Fruit fly (Drosophila melanogaster) whole organism, embryonic: Measurements from ENCODE around the gene dysf.

Experiments
- Bgb ChIP-seq: fragments of 200-800 bp; sonication (Bioruptor generic); IDR thresholded peaks from 2 replicates; pipeline ENCODE4 v1.3.6; 2022; ENCODE audit warnings: missing biosample characterization, missing genetic modification characterization; ENCODE audit not compliant: partially characterized antibody
- Blimp-1 ChIP-seq: fragments of 200-800 bp; sonication (Bioruptor generic); optimal IDR thresholded peaks from 3 replicates; lab custom pipeline; 2018; ENCODE audit warnings: missing biosample characterization, missing genetic modification characterization, mild to moderate bottlenecking, moderate library complexity, missing genetic modification reagents
- BtbVII ChIP-seq: fragments of 200-800 bp; sonication (Bioruptor generic); optimal IDR thresholded peaks from 3 replicates; lab custom pipeline; 2017; ENCODE audit warnings: missing biosample characterization, mild to moderate bottlenecking, missing genetic modification characterization
- CG10209 ChIP-seq: fragments of 200-800 bp; sonication (Bioruptor generic); optimal IDR thresholded peaks from 3 replicates; lab custom pipeline; 2017; ENCODE audit warnings: missing biosample characterization, mild to moderate bottlenecking, missing genetic modification characterization, missing genetic modification reagents
- CG10274 ChIP-seq: fragments of 200-800 bp; sonication (Bioruptor generic); optimal IDR thresholded peaks from 3 replicates; lab custom pipeline; 2017; ENCODE audit warnings: missing biosample characterization, mild to moderate bottlenecking, missing genetic modification characterization
- CG12744 ChIP-seq: fragments of 200-800 bp; sonication (Bioruptor generic); optimal IDR thresholded peaks from 2 replicates; lab custom pipeline; 2016; ENCODE audit warnings: missing biosample characterization, missing genetic modification characterization
- CG12769 ChIP-seq: fragments of 200-800 bp; sonication (Bioruptor generic); optimal IDR thresholded peaks from 2 replicates; lab custom pipeline; 2019; ENCODE audit warnings: missing biosample characterization, mild to moderate bottlenecking, missing genetic modification characterization, moderate library complexity
- CG14965 ChIP-seq: fragments of 200-800 bp; sonication (Bioruptor generic); optimal IDR thresholded peaks from 2 replicates; lab custom pipeline; 2016; ENCODE audit warnings: missing biosample characterization, missing genetic modification characterization, borderline replicate concordance
- CG15011 ChIP-seq: fragments of 200-800 bp; sonication (Bioruptor generic); optimal IDR thresholded peaks from 3 replicates; lab custom pipeline; 2018; ENCODE audit warnings: missing biosample characterization, mild to moderate bottlenecking, missing genetic modification characterization
- CG15073 ChIP-seq: fragments of 200-800 bp; sonication (Bioruptor generic); optimal IDR thresholded peaks from 2 replicates; lab custom pipeline; 2016; ENCODE audit warnings: missing biosample characterization, missing genetic modification characterization
- CG15696 ChIP-seq: fragments of 200-800 bp; sonication (Bioruptor generic); optimal IDR thresholded peaks from 2 replicates; lab custom pipeline; 2019; ENCODE audit warnings: missing biosample characterization, mild to moderate bottlenecking, missing genetic modification characterization, moderate library complexity
- CG17186 ChIP-seq: fragments of 200-800 bp; sonication (Bioruptor generic); optimal IDR thresholded peaks from 3 replicates; lab custom pipeline; 2017; ENCODE audit warnings: missing biosample characterization, missing genetic modification reagents, missing genetic modification characterization
- CG2202 ChIP-seq: fragments of 200-800 bp; sonication (Bioruptor generic); optimal IDR thresholded peaks from 2 replicates; lab custom pipeline; 2018; ENCODE audit warnings: missing biosample characterization, mild to moderate bottlenecking, missing genetic modification characterization
- CG2889 ChIP-seq: fragments of 200-800 bp; sonication (Bioruptor generic); IDR thresholded peaks from 3 replicates; pipeline ENCODE4 v1.3.6; 2022; ENCODE audit warnings: missing biosample characterization, missing genetic modification characterization
- CG33557 ChIP-seq: fragments of 200-800 bp; sonication (Bioruptor generic); optimal IDR thresholded peaks from 2 replicates; lab custom pipeline; 2019; ENCODE audit warnings: missing biosample characterization, mild to moderate bottlenecking, missing genetic modification characterization, moderate library complexity
- CG3407 ChIP-seq: fragments of 200-800 bp; sonication (Bioruptor generic); optimal IDR thresholded peaks from 2 replicates; lab custom pipeline; 2018; ENCODE audit warnings: missing biosample characterization, mild to moderate bottlenecking, missing genetic modification characterization
- CG43689 ChIP-seq: fragments of 200-800 bp; sonication (Bioruptor generic); IDR thresholded peaks from 2 replicates; pipeline ENCODE4 v1.3.6; 2022; ENCODE audit warnings: missing biosample characterization, missing genetic modification characterization
- CG4707 ChIP-seq: fragments of 200-800 bp; sonication (Bioruptor generic); optimal IDR thresholded peaks from 2 replicates; lab custom pipeline; 2018; ENCODE audit warnings: missing biosample characterization, mild to moderate bottlenecking, missing genetic modification characterization, moderate library complexity
- CG5180 ChIP-seq: fragments of 200-800 bp; sonication (Bioruptor generic); optimal IDR thresholded peaks from 3 replicates; lab custom pipeline; 2017; ENCODE audit warnings: missing biosample characterization, missing genetic modification characterization, mild to moderate bottlenecking, moderate library complexity, missing genetic modification reagents
- CG7357 ChIP-seq: fragments of 200-800 bp; sonication (Bioruptor generic); IDR thresholded peaks from 3 replicates; pipeline ENCODE4 v1.3.6; 2022; ENCODE audit warnings: missing biosample characterization, missing genetic modification characterization
- CG8290 ChIP-seq, 3 experiments: fragments of 200-800 bp; sonication (Bioruptor generic); optimal IDR thresholded peaks; 2 replicates each; lab custom pipeline; 2016 to 2019; ENCODE audit warnings: missing biosample characterization in 3 of 3, missing genetic modification characterization in 3 of 3, mild to moderate bottlenecking in 2 of 3, moderate library complexity in 1 of 3
- CG9876 ChIP-seq: fragments of 200-800 bp; sonication (Bioruptor generic); optimal IDR thresholded peaks from 2 replicates; lab custom pipeline; 2016; ENCODE audit warnings: missing biosample characterization, missing genetic modification characterization
- CoRest ChIP-seq: fragments of 200-800 bp; sonication (Bioruptor generic); optimal IDR thresholded peaks from 3 replicates; lab custom pipeline; 2018; ENCODE audit warnings: missing biosample characterization, mild to moderate bottlenecking, missing genetic modification characterization, moderate library complexity
- Dad ChIP-seq: fragments of 200-800 bp; sonication (Bioruptor generic); optimal IDR thresholded peaks from 3 replicates; lab custom pipeline; 2016; ENCODE audit warnings: missing biosample characterization, missing genetic modification characterization
- Gug ChIP-seq: fragments of 200-800 bp; sonication (Bioruptor generic); IDR thresholded peaks from 4 replicates; pipeline ENCODE4 v1.3.6; 2022; ENCODE audit warnings: missing biosample characterization, missing genetic modification characterization
- Lhr ChIP-seq: fragments of 200-800 bp; sonication (Bioruptor generic); optimal IDR thresholded peaks from 3 replicates; lab custom pipeline; 2017; ENCODE audit warnings: mild to moderate bottlenecking, missing biosample characterization, missing genetic modification reagents, missing genetic modification characterization
- MBD-R2 ChIP-seq: fragments of 200-800 bp; sonication (Bioruptor generic); IDR thresholded peaks from 2 replicates; pipeline ENCODE4 v1.3.6; 2022; ENCODE audit warnings: missing biosample characterization, missing genetic modification characterization
- MTF-1 ChIP-seq: fragments of 200-800 bp; sonication (Bioruptor generic); optimal IDR thresholded peaks from 2 replicates; lab custom pipeline; 2018; ENCODE audit warnings: missing biosample characterization, mild to moderate bottlenecking, missing genetic modification characterization, borderline replicate concordance
- Max ChIP-seq: fragments of 200-800 bp; sonication (Bioruptor generic); optimal IDR thresholded peaks from 2 replicates; lab custom pipeline; 2016; ENCODE audit warnings: missing biosample characterization, mild to moderate bottlenecking, missing genetic modification characterization
- Opbp ChIP-seq: fragments of 200-800 bp; sonication (Bioruptor generic); IDR thresholded peaks from 3 replicates; pipeline ENCODE4 v1.3.6; 2022; ENCODE audit warnings: missing biosample characterization, missing genetic modification characterization; ENCODE audit not compliant: partially characterized antibody
- Side ChIP-seq: fragments of 200-800 bp; sonication (Bioruptor generic); optimal IDR thresholded peaks from 2 replicates; lab custom pipeline; 2016; ENCODE audit warnings: missing biosample characterization, missing genetic modification characterization
- Six4 ChIP-seq: fragments of 200-800 bp; sonication (Bioruptor generic); optimal IDR thresholded peaks from 2 replicates; lab custom pipeline; 2016; ENCODE audit warnings: missing biosample characterization, missing genetic modification characterization
- TFAM ChIP-seq: fragments of 200-800 bp; sonication (Bioruptor generic); optimal IDR thresholded peaks from 2 replicates; lab custom pipeline; 2017; ENCODE audit warnings: missing biosample characterization, missing genetic modification characterization, inconsistent platforms
- ac ChIP-seq: fragments of 200-800 bp; sonication (Bioruptor generic); optimal IDR thresholded peaks from 3 replicates; lab custom pipeline; 2017; ENCODE audit warnings: missing biosample characterization, mild to moderate bottlenecking, missing genetic modification characterization
- ara ChIP-seq: fragments of 200-800 bp; sonication (Bioruptor generic); IDR thresholded peaks from 2 replicates; pipeline ENCODE4 v1.3.6; 2022; ENCODE audit warnings: missing biosample characterization, missing genetic modification characterization
- bigmax ChIP-seq: fragments of 200-800 bp; sonication (Bioruptor generic); optimal IDR thresholded peaks from 2 replicates; lab custom pipeline; 2018; ENCODE audit warnings: missing biosample characterization, mild to moderate bottlenecking, missing genetic modification characterization
- btn ChIP-seq: fragments of 200-800 bp; sonication (Bioruptor generic); optimal IDR thresholded peaks from 2 replicates; lab custom pipeline; 2016; ENCODE audit warnings: missing biosample characterization, missing genetic modification characterization
- ftz-f1 ChIP-seq: fragments of 200-800 bp; sonication (Bioruptor generic); optimal IDR thresholded peaks from 2 replicates; lab custom pipeline; 2016; ENCODE audit warnings: missing biosample characterization, missing genetic modification characterization
- hbn ChIP-seq: fragments of 200-800 bp; sonication (Bioruptor generic); IDR thresholded peaks from 2 replicates; pipeline ENCODE4 v1.3.6; 2022; ENCODE audit warnings: missing biosample characterization, missing genetic modification characterization; ENCODE audit not compliant: partially characterized antibody
- ken ChIP-seq: fragments of 200-800 bp; sonication (Bioruptor generic); IDR thresholded peaks from 3 replicates; pipeline ENCODE4 v1.3.6; 2022; ENCODE audit warnings: missing biosample characterization, missing genetic modification characterization
- luna ChIP-seq: fragments of 200-800 bp; sonication (Bioruptor generic); optimal IDR thresholded peaks from 2 replicates; lab custom pipeline; 2016; ENCODE audit warnings: missing biosample characterization, missing genetic modification characterization
- mam ChIP-seq: fragments of 200-800 bp; sonication (Bioruptor generic); optimal IDR thresholded peaks from 3 replicates; lab custom pipeline; 2016; ENCODE audit warnings: missing biosample characterization, missing genetic modification characterization
- nerfin-2 ChIP-seq: fragments of 200-800 bp; sonication (Bioruptor generic); IDR thresholded peaks from 2 replicates; pipeline ENCODE4 v1.3.6; 2022; ENCODE audit warnings: missing biosample characterization, missing genetic modification characterization; ENCODE audit not compliant: partially characterized antibody
- so ChIP-seq: fragments of 200-800 bp; sonication (Bioruptor generic); IDR thresholded peaks from 3 replicates; pipeline ENCODE4 v1.3.6; 2022; ENCODE audit warnings: missing biosample characterization, missing genetic modification characterization
- sqz ChIP-seq: fragments of 200-800 bp; sonication (Bioruptor generic); optimal IDR thresholded peaks from 3 replicates; lab custom pipeline; 2018; ENCODE audit warnings: missing biosample characterization, mild to moderate bottlenecking, missing genetic modification characterization
- tio ChIP-seq: fragments of 200-800 bp; sonication (Bioruptor generic); optimal IDR thresholded peaks from 2 replicates; lab custom pipeline; 2017; ENCODE audit warnings: missing biosample characterization, missing genetic modification characterization, inconsistent platforms
- unc-4 ChIP-seq: fragments of 200-800 bp; sonication (Bioruptor generic); IDR thresholded peaks from 2 replicates; pipeline ENCODE4 v1.3.6; 2022; ENCODE audit warnings: missing biosample characterization, missing genetic modification characterization; ENCODE audit not compliant: partially characterized antibody
- wek ChIP-seq: fragments of 200-800 bp; sonication (Bioruptor generic); optimal IDR thresholded peaks from 3 replicates; lab custom pipeline; 2018; ENCODE audit warnings: missing biosample characterization, mild to moderate bottlenecking, missing genetic modification characterization, moderate library complexity
- zfh1 ChIP-seq: fragments of 200-800 bp; sonication (Bioruptor generic); IDR thresholded peaks from 3 replicates; pipeline ENCODE4 v1.3.6; 2022; ENCODE audit warnings: missing biosample characterization, missing genetic modification characterization

dysf gene

DNA sequence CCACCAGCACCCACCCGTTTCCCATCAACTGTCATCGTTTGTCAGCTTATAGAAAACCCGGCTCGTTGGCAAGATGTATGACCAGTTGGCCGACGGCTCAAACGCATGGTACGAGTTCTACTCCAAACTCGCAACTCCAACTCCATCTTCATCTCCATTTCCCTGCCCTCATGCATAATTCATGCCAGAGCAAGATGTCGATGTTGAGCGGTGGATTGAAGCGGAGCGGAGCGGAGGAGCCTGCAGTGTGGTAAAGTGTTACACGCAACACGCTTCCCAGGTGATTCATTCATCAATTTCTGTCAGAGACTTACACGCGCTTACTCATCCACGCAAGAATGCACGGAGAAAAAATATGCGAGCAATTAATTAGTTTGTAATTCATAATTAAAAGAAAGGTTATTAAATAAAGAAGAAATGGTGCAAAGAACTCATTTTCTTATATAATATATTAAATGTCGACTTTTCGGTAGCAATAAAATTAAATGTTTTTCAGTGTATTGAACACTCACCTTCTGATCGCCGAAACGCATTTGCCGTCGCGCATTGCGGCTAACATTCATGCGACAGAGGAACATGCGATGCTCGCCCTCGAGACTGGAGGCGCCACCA, 17.0 kb downstream of the dysf start (continued):
- TF ChIP-seq CG2889 (GFP tag; lab: Robert Waterston, UW): no peak
- peak; percentile 41 for TF ChIP-seq CoRest
- peak; percentile 2 for TF ChIP-seq CG12769
- 0 out of 3 replicates have a peak, but pooled peaks have one; percentile 54 for TF ChIP-seq so
- no peak for TF ChIP-seq CG8290 (GFP tag; optimal IDR thresholded peaks at IDR 0.05; lab: Kevin White, UChicago)
- TF ChIP-seq CG8290 (tag; optimal IDR thresholded peaks at IDR 0.05; lab: Kevin White, UChicago): no peak
- TF ChIP-seq Bgb (GFP tag; lab: Robert Waterston, UW): no peak
- TF ChIP-seq CG4707 (GFP tag; lab: Kevin White, UChicago): no peak
- TF ChIP-seq CG10274: no peak
- TF ChIP-seq btn (GFP tag; lab: Kevin White, UChicago): no peak
- peak; percentile 23 for TF ChIP-seq CG33557 (GFP tag; lab: Kevin White, UChicago)
- no peak for TF ChIP-seq Max
- TF ChIP-seq Gug (GFP tag; lab: Robert Waterston, UW): no peak
- TF ChIP-seq CG14965 (GFP tag; lab: Kevin White, UChicago): no peak
- no peak for TF ChIP-seq ac
- TF ChIP-seq Blimp-1 (GFP tag; lab: Kevin White, UChicago): peak; percentile 75
- TF ChIP-seq zfh1 (GFP tag; lab: Robert Waterston, UW): peak; percentile 75
- no peak for TF ChIP-seq nerfin-2
- TF ChIP-seq hbn (GFP tag; lab: Robert Waterston, UW): no peak
- TF ChIP-seq Six4 (GFP tag; lab: Kevin White, UChicago): peak; percentile 3
- peak; percentile 51 for TF ChIP-seq CG2202 (tag; lab: Kevin White, UChicago)
- TF ChIP-seq CG15011 (GFP tag; lab: Kevin White, UChicago): no peak
- peak; percentile 24 for TF ChIP-seq CG10209 (GFP tag; lab: Kevin White, UChicago)
- no peak for TF ChIP-seq MTF-1 (GFP tag; lab: Kevin White, UChicago)
- no peak for TF ChIP-seq Side
- TF ChIP-seq ken (GFP tag; lab: Robert Waterston, UW): no peak
- no peak for TF ChIP-seq mam (GFP tag; lab: Kevin White, UChicago)
- TF ChIP-seq wek: no peak
- no peak for TF ChIP-seq CG3407 (GFP tag; lab: Kevin White, UChicago)
- no peak for TF ChIP-seq unc-4 (GFP tag; lab: Robert Waterston, UW)
- TF ChIP-seq bigmax: no peak
- TF ChIP-seq CG5180 (GFP tag; lab: Kevin White, UChicago): peak; percentile 26
- TF ChIP-seq Lhr (GFP tag; lab: Kevin White, UChicago): peak; percentile 9
- TF ChIP-seq CG9876 (GFP tag; lab: Kevin White, UChicago): no peak
- TF ChIP-seq Opbp: no peak
- TF ChIP-seq CG7357 (GFP tag; lab: Robert Waterston, UW): no peak
- TF ChIP-seq BtbVII (GFP tag; lab: Kevin White, UChicago): no peak
- TF ChIP-seq sqz (GFP tag; lab: Kevin White, UChicago): peak; percentile 6
- TF ChIP-seq CG15073: no peak
- no peak for TF ChIP-seq ftz-f1 (GFP tag; lab: Kevin White, UChicago)
- TF ChIP-seq CG43689: no peak
- no peak for TF ChIP-seq MBD-R2 (GFP tag; lab: Robert Waterston, UW)
- peak; percentile 69 for TF ChIP-seq ara (GFP tag; lab: Robert Waterston, UW)
- TF ChIP-seq CG17186: no peak
- no peak for TF ChIP-seq Dad (GFP tag; lab: Kevin White, UChicago)
- no peak for TF ChIP-seq luna (GFP tag; lab: Kevin White, UChicago)
- TF ChIP-seq CG15696 (tag; lab: Kevin White, UChicago): peak; percentile 42
- peak; percentile 24 for TF ChIP-seq tio
- TF ChIP-seq CG12744: no peak
- TF ChIP-seq TFAM (GFP tag; lab: Kevin White, UChicago): no peak
